Worm (Caenorhabditis elegans): ENCODE measurements around the gene clec-66.

Gene clec-66

ce11 chrII:12944587-12945126 is 40.5 kb downstream of the clec-66 start (continued):
- peak; percentile 37 for TF ChIP-seq F13H6.1 (tag; optimal IDR thresholded peaks at IDR 0.05)

ce11 chrII:12948158-12948557 is 44.0 kb downstream of the clec-66 start, which contains the start of gene F58G1.7:
TSS of gene F58G1.7 (minus strand) at chrII:12948258.
- TF ChIP-seq gmeb-2 (tag; optimal IDR thresholded peaks at IDR 0.05) (no peak), ahr-1 (tag; optimal IDR thresholded peaks at IDR 0.05) (no peak), K09A11.1 (tag; optimal IDR thresholded peaks at IDR 0.05; ENCODE audit: insufficient read depth) (no peak), madf-2 (tag; optimal IDR thresholded peaks at IDR 0.05) (no peak), hlh-13 (GFP tag; optimal IDR thresholded peaks at IDR 0.05) (no peak), ceh-14 (tag; optimal IDR thresholded peaks at IDR 0.05) (no peak), zip-5 (tag; optimal IDR thresholded peaks at IDR 0.05) (no peak), sox-2 (GFP tag; IDR thresholded peaks at IDR 0.05) (no peak), pag-3 (tag; optimal IDR thresholded peaks at IDR 0.05; ENCODE audit: borderline replicate concordance) (no peak), unc-55 (GFP tag; optimal IDR thresholded peaks at IDR 0.05) (no peak), ceh-45 (GFP tag; IDR thresholded peaks at IDR 0.05) (no peak), tbx-7 (tag; optimal IDR thresholded peaks at IDR 0.05) (no peak), ceh-19 (GFP tag; optimal IDR thresholded peaks at IDR 0.05) (no peak), sox-4 (tag; optimal IDR thresholded peaks at IDR 0.05) (no peak)

- TF ChIP-seq ceh-18 (tag; optimal IDR thresholded peaks at IDR 0.05): peak; percentile 9
- TF ChIP-seq ceh-31 (tag; optimal IDR thresholded peaks at IDR 0.05): peak; percentile 0
- no peak for TF ChIP-seq hlh-8 (tag; optimal IDR thresholded peaks at IDR 0.05)
- peak; percentile 43 for TF ChIP-seq rnt-1 (tag; optimal IDR thresholded peaks at IDR 0.05)
- peak; percentile 6 for TF ChIP-seq elt-2 (tag; optimal IDR thresholded peaks at IDR 0.05)
- TF ChIP-seq tbx-2 (tag; optimal IDR thresholded peaks at IDR 0.05): peak; percentile 35
- no peak for TF ChIP-seq fkh-10 (GFP tag; optimal IDR thresholded peaks at IDR 0.05)
- TF ChIP-seq ztf-16 (tag; optimal IDR thresholded peaks at IDR 0.05): no peak
- peak; percentile 67 for TF ChIP-seq unc-55 (GFP tag; optimal IDR thresholded peaks at IDR 0.05)
Measured at ce11 chrII:12953297-12953696, 49.1 kb downstream of the clec-66 start.

- no peak for TF ChIP-seq pros-1 (tag; optimal IDR thresholded peaks at IDR 0.05)
- no peak for TF ChIP-seq K09A11.1 (tag; optimal IDR thresholded peaks at IDR 0.05; ENCODE audit: insufficient read depth)
- no peak for TF ChIP-seq syd-9 (tag; optimal IDR thresholded peaks at IDR 0.05)
- no peak for TF ChIP-seq pqm-1 (tag; optimal IDR thresholded peaks at IDR 0.05)
- no peak for TF ChIP-seq pax-1 (tag; optimal IDR thresholded peaks at IDR 0.05)
- TF ChIP-seq hlh-6 (tag; optimal IDR thresholded peaks at IDR 0.05): no peak
- TF ChIP-seq pat-9 (tag; optimal IDR thresholded peaks at IDR 0.05): no peak
- TF ChIP-seq ttx-3 (tag; optimal IDR thresholded peaks at IDR 0.05): no peak
- TF ChIP-seq sox-4 (tag; optimal IDR thresholded peaks at IDR 0.05): no peak
- TF ChIP-seq F13H6.1 (tag; optimal IDR thresholded peaks at IDR 0.05): no peak
- TF ChIP-seq unc-86 (tag; optimal IDR thresholded peaks at IDR 0.05): no peak
- no peak for TF ChIP-seq ets-4 (tag; optimal IDR thresholded peaks at IDR 0.05)
- TF ChIP-seq C08G9.2 (tag; optimal IDR thresholded peaks at IDR 0.05): no peak
- no peak for TF ChIP-seq lin-11 (tag; optimal IDR thresholded peaks at IDR 0.05)
- TF ChIP-seq pha-4 (tag; optimal IDR thresholded peaks at IDR 0.05): no peak
Measured at ce11 chrII:12954670-12955069, 50.5 kb downstream of the clec-66 start, which contains the start of the genes Y38F1A.1 and Y38F1A.2. TSS of gene Y38F1A.1 (minus strand) at chrII:12954770. TSS of gene Y38F1A.2 (plus strand) at chrII:12954958.
